Worm (Caenorhabditis elegans) whole organism, mixed stage, embryonic: ENCODE results near the gene Y60C6A.2.

ENCODE experiments used
- M03D4.4 ChIP-seq: sonication (generic microtip); optimal IDR thresholded peaks from 2 replicates; lab custom pipeline; 2017; ENCODE audit warnings: mild to moderate bottlenecking, missing genetic modification characterization, missing compliant biosample characterization
- bed-3 ChIP-seq: fragments of 200-800 bp; sonication (Bioruptor generic); optimal IDR thresholded peaks from 3 replicates; lab custom pipeline; 2018; ENCODE audit warnings: mild to moderate bottlenecking, missing genetic modification characterization, moderate library complexity, missing compliant biosample characterization
- blmp-1 ChIP-seq: fragments of 150-350 bp; optimal IDR thresholded peaks from 2 replicates; lab custom pipeline; 2014; ENCODE audit warnings: missing biosample characterization, missing genetic modification characterization
- ceh-39 ChIP-seq: fragments of 150-350 bp; optimal IDR thresholded peaks from 2 replicates; lab custom pipeline; 2014; ENCODE audit warnings: missing biosample characterization, missing genetic modification characterization
- ceh-43 ChIP-seq: fragments of 200-800 bp; sonication (Bioruptor generic); optimal IDR thresholded peaks from 2 replicates; lab custom pipeline; 2018; ENCODE audit warnings: mild to moderate bottlenecking, missing genetic modification characterization, moderate library complexity, missing compliant biosample characterization
- ces-1 ChIP-seq: fragments of 150-350 bp; optimal IDR thresholded peaks from 2 replicates; lab custom pipeline; 2014; ENCODE audit warnings: missing biosample characterization, missing genetic modification reagents, missing genetic modification characterization
- drap-1 ChIP-seq: fragments of 200-800 bp; sonication (Bioruptor generic); optimal IDR thresholded peaks from 3 replicates; lab custom pipeline; 2018; ENCODE audit warnings: mild to moderate bottlenecking, missing genetic modification characterization, missing compliant biosample characterization
- elt-1 ChIP-seq: sonication (generic microtip); optimal IDR thresholded peaks from 2 replicates; lab custom pipeline; 2017; ENCODE audit warnings: missing genetic modification characterization, mild to moderate bottlenecking, missing compliant biosample characterization, antibody characterized with exemption, moderate library complexity, borderline replicate concordance; ENCODE audit not compliant: insufficient read depth
- elt-3 ChIP-seq: fragments of 150-350 bp; optimal IDR thresholded peaks from 2 replicates; lab custom pipeline; 2014; ENCODE audit warnings: missing biosample characterization, missing genetic modification characterization
- flh-1 ChIP-seq: fragments of 200-800 bp; sonication (Bioruptor generic); optimal IDR thresholded peaks from 2 replicates; lab custom pipeline; 2018; ENCODE audit warnings: mild to moderate bottlenecking, missing genetic modification characterization, moderate library complexity, missing compliant biosample characterization
- ham-2 ChIP-seq: fragments of 200-800 bp; sonication (Bioruptor generic); optimal IDR thresholded peaks from 2 replicates; lab custom pipeline; 2018; ENCODE audit warnings: mild to moderate bottlenecking, missing genetic modification characterization, missing compliant biosample characterization
- lin-13 ChIP-seq: fragments of 150-350 bp; optimal IDR thresholded peaks from 2 replicates; lab custom pipeline; 2014; ENCODE audit warnings: missing biosample characterization, missing genetic modification characterization
- lin-32 ChIP-seq: fragments of 200-800 bp; sonication (Bioruptor generic); optimal IDR thresholded peaks from 2 replicates; lab custom pipeline; 2018; ENCODE audit warnings: mild to moderate bottlenecking, missing genetic modification characterization, missing compliant biosample characterization
- mab-5 ChIP-seq: fragments of 150-350 bp; optimal IDR thresholded peaks from 2 replicates; lab custom pipeline; 2014; ENCODE audit warnings: missing biosample characterization, missing genetic modification characterization
- mep-1 ChIP-seq: fragments of 150-350 bp; optimal IDR thresholded peaks from 2 replicates; lab custom pipeline; 2017; ENCODE audit warnings: missing biosample characterization, missing genetic modification reagents, missing genetic modification characterization, inconsistent platforms
- mls-2 ChIP-seq: sonication (generic microtip); optimal IDR thresholded peaks from 2 replicates; lab custom pipeline; 2016; ENCODE audit warnings: mild to moderate bottlenecking, missing genetic modification characterization, moderate library complexity, missing compliant biosample characterization
- nhr-12 ChIP-seq: fragments of 150-350 bp; optimal IDR thresholded peaks from 2 replicates; lab custom pipeline; 2014; ENCODE audit warnings: missing biosample characterization, missing genetic modification characterization
- nhr-2 ChIP-seq: fragments of 150-350 bp; optimal IDR thresholded peaks from 2 replicates; lab custom pipeline; 2014; ENCODE audit warnings: missing biosample characterization, missing genetic modification characterization
- nhr-237 ChIP-seq: fragments of 150-350 bp; optimal IDR thresholded peaks from 2 replicates; lab custom pipeline; 2014; ENCODE audit warnings: missing biosample characterization, missing genetic modification characterization
- nhr-28 ChIP-seq: fragments of 150-350 bp; optimal IDR thresholded peaks from 2 replicates; lab custom pipeline; 2014; ENCODE audit warnings: missing biosample characterization, missing genetic modification characterization
- pha-4 ChIP-seq: fragments of 150-350 bp; optimal IDR thresholded peaks from 2 replicates; lab custom pipeline; 2018; ENCODE audit warnings: missing biosample characterization, missing genetic modification reagents, missing genetic modification characterization
- sem-2 ChIP-seq: fragments of 200-800 bp; sonication (Bioruptor generic); optimal IDR thresholded peaks from 2 replicates; lab custom pipeline; 2018; ENCODE audit warnings: mild to moderate bottlenecking, missing genetic modification characterization, missing compliant biosample characterization
- snpc-4 ChIP-seq: fragments of 150-350 bp; optimal IDR thresholded peaks from 2 replicates; lab custom pipeline; 2014; ENCODE audit warnings: missing biosample characterization, missing genetic modification characterization
- sptf-1 ChIP-seq: sonication (generic microtip); optimal IDR thresholded peaks from 2 replicates; lab custom pipeline; 2017; ENCODE audit warnings: mild to moderate bottlenecking, missing genetic modification characterization, moderate library complexity, missing compliant biosample characterization
- tbx-8 ChIP-seq: fragments of 200-800 bp; sonication (Bioruptor generic); optimal IDR thresholded peaks from 2 replicates; lab custom pipeline; 2018; ENCODE audit warnings: mild to moderate bottlenecking, missing genetic modification characterization, moderate library complexity, missing compliant biosample characterization
- unc-120 ChIP-seq: sonication (generic microtip); optimal IDR thresholded peaks from 2 replicates; lab custom pipeline; 2017; ENCODE audit warnings: missing genetic modification characterization, missing compliant biosample characterization; ENCODE audit not compliant: poor library complexity, severe bottlenecking
- unc-39 ChIP-seq: fragments of 150-350 bp; optimal IDR thresholded peaks from 2 replicates; lab custom pipeline; 2014; ENCODE audit warnings: missing biosample characterization, missing genetic modification characterization
- unc-62 ChIP-seq: fragments of 150-350 bp; optimal IDR thresholded peaks from 2 replicates; lab custom pipeline; 2014; ENCODE audit warnings: missing biosample characterization, missing genetic modification reagents, missing genetic modification characterization
- zip-8 ChIP-seq: fragments of 150-350 bp; optimal IDR thresholded peaks from 2 replicates; lab custom pipeline; 2014; ENCODE audit warnings: missing biosample characterization, missing genetic modification characterization

Gene Y60C6A.2

DNA sequence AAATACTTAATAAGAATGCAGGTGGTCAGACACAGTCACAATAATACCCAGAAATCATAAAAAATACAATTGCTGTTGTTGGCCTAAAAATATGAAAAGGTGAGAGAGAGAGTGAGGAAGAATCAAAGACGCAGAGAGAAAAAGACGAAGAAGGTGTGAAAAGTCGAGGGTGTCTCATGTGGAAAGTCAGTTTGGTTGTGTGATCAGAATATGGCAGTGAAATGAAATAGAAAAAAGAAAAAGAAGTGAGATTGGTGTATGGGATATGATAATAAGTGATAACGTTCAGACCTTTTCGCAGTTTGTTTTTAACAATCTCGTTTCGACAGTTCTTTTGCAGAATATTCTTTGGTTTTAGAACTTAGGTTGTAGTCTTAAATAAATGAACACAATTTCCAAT, 21.6 kb upstream of the Y60C6A.2 start:
- TF ChIP-seq tbx-8 (GFP tag; lab: Kevin White, UChicago): no peak
- TF ChIP-seq sptf-1: no peak
- no peak for TF ChIP-seq mls-2 (tag; lab: Kevin White, UChicago)
- no peak for TF ChIP-seq elt-1
- no peak for TF ChIP-seq lin-13 (tag; lab: Kevin White, UChicago)
- no peak for TF ChIP-seq mep-1 (tag; lab: Kevin White, UChicago)
- no peak for TF ChIP-seq unc-62 (GFP tag; lab: Kevin White, UChicago)
- TF ChIP-seq M03D4.4 (tag; lab: Kevin White, UChicago): no peak
- TF ChIP-seq ceh-39 (tag; lab: Kevin White, UChicago): no peak
- no peak for TF ChIP-seq ham-2
- TF ChIP-seq lin-32 (GFP tag; lab: Kevin White, UChicago): no peak
- no peak for TF ChIP-seq nhr-28 (tag; lab: Kevin White, UChicago)
- TF ChIP-seq, all 35 proteins: peak for 0

DNA sequence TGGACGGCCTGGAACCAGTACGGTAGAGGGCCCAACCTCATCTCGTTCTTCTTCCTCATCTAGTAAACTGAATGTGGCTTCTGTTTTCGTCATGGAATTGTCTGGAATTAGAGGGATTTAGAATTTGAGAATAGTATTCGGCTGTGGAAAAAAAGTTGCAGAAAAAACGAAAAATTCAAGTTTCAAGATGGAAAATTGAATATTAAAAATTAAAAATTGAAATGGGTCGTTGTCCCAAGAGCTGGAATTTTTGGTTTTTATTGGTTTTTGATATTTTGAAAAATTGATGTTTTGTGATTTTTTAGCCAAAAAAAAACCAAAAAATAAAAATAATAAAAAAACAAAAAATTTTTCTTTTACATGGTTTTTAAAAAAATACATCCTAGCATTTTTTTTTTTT, 20.6 kb upstream of the Y60C6A.2 start, which contains the start of gene R02F11.3:
Gene R02F11.3, minus strand, starts transcription at position 101 of the 400 bp plus-strand sequence.
- TF ChIP-seq nhr-2 (tag; lab: Kevin White, UChicago) (no peak), nhr-12 (tag; lab: Kevin White, UChicago) (no peak), snpc-4 (tag; lab: Kevin White, UChicago) (no peak), tbx-8 (GFP tag; lab: Kevin White, UChicago) (no peak), ces-1 (GFP tag; lab: Kevin White, UChicago) (no peak), pha-4 (tag; lab: Kevin White, UChicago) (no peak), drap-1 (GFP tag; lab: Kevin White, UChicago) (no peak)

ce11 chrV:4801943-4802342, 16.7 kb upstream of the Y60C6A.2 start:
- no peak for TF ChIP-seq nhr-12 (tag; lab: Kevin White, UChicago)
- TF ChIP-seq nhr-237 (tag; lab: Kevin White, UChicago): no peak
- no peak for TF ChIP-seq zip-8 (tag; lab: Kevin White, UChicago)
- no peak for TF ChIP-seq ham-2
- TF ChIP-seq mab-5 (tag; lab: Kevin White, UChicago): no peak
- TF ChIP-seq M03D4.4 (tag; lab: Kevin White, UChicago): no peak
- no peak for TF ChIP-seq blmp-1 (tag; lab: Kevin White, UChicago)
- TF ChIP-seq mep-1 (tag; lab: Kevin White, UChicago): no peak
- no peak for TF ChIP-seq sem-2 (GFP tag; lab: Kevin White, UChicago)
- TF ChIP-seq, all 35 proteins: peak for 0

DNA sequence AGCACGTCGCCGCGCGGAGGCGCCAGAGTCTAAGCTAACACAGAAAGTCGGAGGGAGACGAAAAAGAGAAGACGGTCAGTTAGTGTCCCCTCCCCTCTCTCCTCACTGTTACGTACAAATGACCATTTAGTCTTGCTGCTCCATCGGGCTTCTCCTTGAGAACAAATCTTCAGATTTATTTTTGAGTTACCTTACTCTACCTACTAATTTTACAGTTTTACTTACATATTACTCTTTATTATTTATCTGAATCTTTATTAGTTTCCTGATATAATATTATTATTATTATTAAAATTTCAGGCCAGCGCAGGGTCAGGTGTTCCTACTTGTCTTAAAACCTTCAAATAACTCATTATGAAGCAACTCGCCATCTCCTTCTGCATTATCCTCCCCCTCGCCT, 15.6 kb upstream of the Y60C6A.2 start, which contains the start of gene R02F11.1:
Gene R02F11.1, plus strand, starts transcription at position 301 of the 400 bp plus-strand sequence.
- no peak for TF ChIP-seq sem-2 (GFP tag; lab: Kevin White, UChicago)
- TF ChIP-seq, all 35 proteins: peak for 0

- TF ChIP-seq lin-13 (tag; lab: Kevin White, UChicago) (no peak), unc-62 (GFP tag; lab: Kevin White, UChicago) (no peak), M03D4.4 (tag; lab: Kevin White, UChicago) (no peak), nhr-12 (tag; lab: Kevin White, UChicago) (no peak), sptf-1 (no peak), nhr-2 (tag; lab: Kevin White, UChicago) (no peak), unc-39 (tag; lab: Kevin White, UChicago) (no peak), sem-2 (GFP tag; lab: Kevin White, UChicago) (no peak), flh-1 (GFP tag; lab: Kevin White, UChicago) (no peak), mls-2 (tag; lab: Kevin White, UChicago) (no peak), bed-3 (GFP tag; lab: Kevin White, UChicago) (no peak), ces-1 (GFP tag; lab: Kevin White, UChicago) (no peak), lin-32 (GFP tag; lab: Kevin White, UChicago) (no peak), mab-5 (tag; lab: Kevin White, UChicago) (no peak), unc-120 (tag; lab: Kevin White, UChicago) (no peak), elt-3 (tag; lab: Kevin White, UChicago) (no peak), snpc-4 (tag; lab: Kevin White, UChicago) (no peak), nhr-237 (tag; lab: Kevin White, UChicago) (no peak), tbx-8 (GFP tag; lab: Kevin White, UChicago) (no peak), ceh-43 (GFP tag; lab: Kevin White, UChicago) (no peak)
- TF ChIP-seq, all 35 proteins: peak for 0
Measured at ce11 chrV:4794308-4794707, 9.1 kb upstream of the Y60C6A.2 start, which contains the start of gene R02F11.2. Gene R02F11.2, plus strand, starts transcription at chrV:4794599.
